Worm (Caenorhabditis elegans): Measurements from ENCODE around the gene str-129.

str-129 gene

ce11 chrV:8129719-8130118, 37.4 kb upstream of the str-129 start:
- TF ChIP-seq ceh-43 (GFP tag; optimal IDR thresholded peaks at IDR 0.05) (peak; percentile 47), nhr-2 (tag; optimal IDR thresholded peaks at IDR 0.05) (no peak), ceh-83 (GFP tag; optimal IDR thresholded peaks at IDR 0.05) (no peak)

DNA sequence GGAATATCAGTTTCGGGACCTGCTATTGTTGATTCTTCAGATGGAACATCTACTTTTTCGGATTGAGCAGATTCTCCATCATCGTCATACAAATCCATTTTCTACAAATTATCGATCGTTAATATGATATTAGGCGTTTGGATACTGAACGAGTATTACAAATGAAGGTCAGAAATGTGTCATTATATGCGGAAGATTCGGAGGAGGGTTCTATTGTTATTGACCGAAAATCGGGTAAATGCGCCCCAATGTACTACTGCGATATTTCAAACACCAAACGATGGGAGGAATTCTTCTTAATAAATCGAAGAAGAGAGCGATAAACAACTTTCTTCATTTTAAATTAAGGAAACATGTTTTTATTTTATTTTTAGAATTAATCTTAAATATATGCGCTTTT, 37.0 kb upstream of the str-129 start, which contains the start of gene spr-1:
spr-1 (minus strand) TSS at position 101 of the 400 bp plus-strand sequence.
- no peak for TF ChIP-seq elt-3 (tag; optimal IDR thresholded peaks at IDR 0.05)
- no peak for TF ChIP-seq M03D4.4 (tag; optimal IDR thresholded peaks at IDR 0.05)
- no peak for TF ChIP-seq pha-4 (tag; optimal IDR thresholded peaks at IDR 0.05)
- no peak for TF ChIP-seq unc-39 (tag; optimal IDR thresholded peaks at IDR 0.05)
- no peak for TF ChIP-seq drap-1 (GFP tag; optimal IDR thresholded peaks at IDR 0.05)
- no peak for TF ChIP-seq ces-1 (GFP tag; optimal IDR thresholded peaks at IDR 0.05)
- no peak for TF ChIP-seq lin-13 (tag; optimal IDR thresholded peaks at IDR 0.05)
- TF ChIP-seq sptf-1 (tag; optimal IDR thresholded peaks at IDR 0.05) = no peak
- no peak for TF ChIP-seq tbx-8 (GFP tag; optimal IDR thresholded peaks at IDR 0.05)
- TF ChIP-seq mab-5 (tag; optimal IDR thresholded peaks at IDR 0.05) = no peak
- no peak for TF ChIP-seq snpc-4 (tag; optimal IDR thresholded peaks at IDR 0.05)
- TF ChIP-seq nhr-2 (tag; optimal IDR thresholded peaks at IDR 0.05) = no peak
- no peak for TF ChIP-seq ztf-11 (tag; optimal IDR thresholded peaks at IDR 0.05)

- no peak for TF ChIP-seq elt-1 (tag; optimal IDR thresholded peaks at IDR 0.05; ENCODE audit: borderline replicate concordance, insufficient read depth)
- no peak for TF ChIP-seq ces-1 (GFP tag; optimal IDR thresholded peaks at IDR 0.05)
- TF ChIP-seq unc-62 (GFP tag; optimal IDR thresholded peaks at IDR 0.05) = no peak
- no peak for TF ChIP-seq mls-2 (tag; optimal IDR thresholded peaks at IDR 0.05)
- TF ChIP-seq nhr-28 (tag; optimal IDR thresholded peaks at IDR 0.05) = no peak
- TF ChIP-seq snpc-4 (tag; optimal IDR thresholded peaks at IDR 0.05) = no peak
- TF ChIP-seq hlh-1 (tag; optimal IDR thresholded peaks at IDR 0.05) = no peak
- TF ChIP-seq sptf-1 (tag; optimal IDR thresholded peaks at IDR 0.05) = no peak
- no peak for TF ChIP-seq lsy-2 (tag; optimal IDR thresholded peaks at IDR 0.05)
- TF ChIP-seq nhr-12 (tag; optimal IDR thresholded peaks at IDR 0.05) = no peak
Observed at ce11 chrV:8123384-8123783, 31.1 kb upstream of the str-129 start, which contains the start of gene D1014.5. Gene D1014.5, plus strand, starts transcription at chrV:8123684.

DNA sequence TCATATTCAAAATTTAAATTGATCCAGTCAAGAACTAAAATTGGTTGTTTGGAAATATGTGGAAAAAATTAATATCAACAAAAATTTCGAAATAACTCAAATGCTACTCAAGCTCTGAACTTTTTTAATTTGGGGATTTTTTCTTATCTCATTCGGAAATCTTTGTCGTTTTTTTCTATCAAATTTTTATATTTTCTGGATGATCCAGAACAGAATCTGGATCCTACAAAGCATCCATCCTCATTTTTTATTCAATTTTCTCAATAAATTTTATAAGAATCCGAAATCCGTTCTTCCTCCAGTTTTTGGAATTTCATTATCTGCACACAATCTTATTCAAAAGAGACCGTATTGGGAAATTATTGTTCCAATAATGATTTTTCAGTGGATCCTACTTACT, 28.6 kb upstream of the str-129 start, which contains the start of gene D1014.6:
D1014.6 (plus strand) TSS at position 301 of the 400 bp plus-strand sequence.
- TF ChIP-seq bed-3 (GFP tag; optimal IDR thresholded peaks at IDR 0.05) (no peak), flh-1 (GFP tag; optimal IDR thresholded peaks at IDR 0.05) (no peak), tbx-8 (GFP tag; optimal IDR thresholded peaks at IDR 0.05) (no peak), snpc-4 (tag; optimal IDR thresholded peaks at IDR 0.05) (no peak), mls-2 (tag; optimal IDR thresholded peaks at IDR 0.05) (no peak), nhr-2 (tag; optimal IDR thresholded peaks at IDR 0.05) (no peak), nhr-237 (tag; optimal IDR thresholded peaks at IDR 0.05) (no peak), lsy-2 (tag; optimal IDR thresholded peaks at IDR 0.05) (no peak), mab-5 (tag; optimal IDR thresholded peaks at IDR 0.05) (no peak), mep-1 (tag; optimal IDR thresholded peaks at IDR 0.05) (no peak), M03D4.4 (tag; optimal IDR thresholded peaks at IDR 0.05) (no peak), ceh-39 (tag; optimal IDR thresholded peaks at IDR 0.05) (no peak), lin-13 (tag; optimal IDR thresholded peaks at IDR 0.05) (no peak), ceh-43 (GFP tag; optimal IDR thresholded peaks at IDR 0.05) (no peak)

DNA sequence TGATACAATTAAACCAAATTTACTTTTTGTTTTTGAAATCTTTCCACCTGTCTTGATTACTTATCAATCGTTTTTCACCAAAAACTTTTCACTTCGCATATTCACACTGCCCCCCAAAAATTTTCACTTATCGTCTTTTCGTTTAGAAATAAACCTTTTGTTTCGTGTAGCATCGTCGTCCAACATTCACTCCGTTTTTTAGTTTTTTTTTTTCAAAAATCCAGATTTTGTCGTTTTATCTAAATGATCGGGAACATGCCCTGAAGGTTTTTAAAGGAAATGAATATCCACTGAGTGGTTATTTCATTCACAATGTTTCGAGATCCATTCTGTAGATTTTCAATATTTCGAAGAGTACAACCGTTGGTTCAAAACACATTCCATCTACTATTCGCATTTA, 25.7 kb upstream of the str-129 start, which contains the start of gene D1014.7:
D1014.7 (plus strand) TSS at position 301 of the 400 bp plus-strand sequence.
- TF ChIP-seq bed-3 (GFP tag; optimal IDR thresholded peaks at IDR 0.05) = no peak

DNA sequence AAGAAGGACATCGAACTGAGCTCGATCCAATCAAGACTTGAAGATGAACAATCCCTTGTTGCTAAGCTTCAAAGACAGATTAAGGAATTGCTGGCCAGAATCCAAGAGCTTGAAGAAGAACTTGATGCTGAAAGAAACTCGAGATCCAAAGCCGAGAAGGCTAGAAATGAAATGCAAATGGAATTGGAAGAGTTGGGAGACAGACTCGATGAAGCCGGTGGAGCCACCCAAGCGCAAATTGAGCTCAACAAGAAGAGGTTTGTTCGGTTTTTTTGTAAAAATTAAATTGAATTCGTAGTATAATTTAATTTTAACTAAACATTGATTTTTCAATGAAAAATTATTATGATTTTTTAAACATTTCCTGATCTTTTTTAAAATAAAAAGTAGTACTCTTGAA, 22.3 kb upstream of the str-129 start:
- TF ChIP-seq bed-3 (GFP tag; optimal IDR thresholded peaks at IDR 0.05) = no peak

- TF ChIP-seq hlh-1 (tag; optimal IDR thresholded peaks at IDR 0.05) = no peak
- no peak for TF ChIP-seq lin-32 (GFP tag; optimal IDR thresholded peaks at IDR 0.05)
- TF ChIP-seq ces-1 (GFP tag; optimal IDR thresholded peaks at IDR 0.05) = no peak
- no peak for TF ChIP-seq nhr-28 (tag; optimal IDR thresholded peaks at IDR 0.05)
- TF ChIP-seq nhr-237 (tag; optimal IDR thresholded peaks at IDR 0.05) = peak; percentile 4
Observed at ce11 chrV:8110816-8111215, 18.5 kb upstream of the str-129 start.

All from whole organism, mixed stage, embryonic.